Fruit fly (Drosophila melanogaster) whole organism, adult: ENCODE results near the gene Dic1.

ENCODE experiments used
- cic ChIP-seq: fragments of 200-800 bp; sonication (Bioruptor generic); optimal IDR thresholded peaks from 2 replicates; lab custom pipeline; 2017; ENCODE audit warnings: missing biosample characterization, mild to moderate bottlenecking, missing genetic modification characterization, moderate library complexity
- kay ChIP-seq: fragments of 200-800 bp; sonication (Bioruptor generic); peaks from one replicate; lab custom pipeline; 2016; ENCODE audit warnings: missing biosample characterization, missing genetic modification characterization, borderline replicate concordance
- tj ChIP-seq: fragments of 200-800 bp; sonication (Bioruptor generic); optimal IDR thresholded peaks from 3 replicates; lab custom pipeline; 2017; ENCODE audit warnings: missing biosample characterization, mild to moderate bottlenecking, missing genetic modification characterization, moderate library complexity

DNA sequence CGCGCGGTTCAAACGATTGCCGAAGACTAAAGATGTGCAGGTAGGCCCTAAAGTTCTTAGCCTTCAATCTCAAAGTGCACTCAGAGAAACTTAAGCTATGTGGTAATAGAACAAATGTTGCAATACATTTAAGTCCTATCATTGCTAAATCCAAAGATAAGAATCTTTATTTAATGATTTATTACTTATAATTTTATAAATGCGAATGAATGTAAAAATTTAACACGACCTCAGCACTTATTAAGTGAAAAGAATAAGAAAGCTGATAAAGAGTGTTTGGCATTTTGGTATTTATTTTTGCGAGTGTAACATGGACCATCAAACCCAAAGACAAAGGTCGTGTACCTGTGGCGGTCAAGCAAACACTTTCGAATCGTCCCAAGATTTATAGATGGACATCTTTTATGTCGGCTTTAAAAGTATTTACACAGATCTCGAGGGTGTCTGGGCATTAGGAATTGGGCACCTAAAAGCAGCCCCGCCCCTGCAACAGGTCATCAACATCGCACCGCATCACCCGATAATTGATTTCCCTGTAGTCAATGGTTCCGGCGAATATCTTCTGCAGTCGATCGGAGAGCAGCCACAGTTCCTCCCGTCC, 40.2 kb downstream of the Dic1 start, which contains the start of gene yellow-e3:
- TF ChIP-seq tj, result no peak
- peak; percentile 1 for TF ChIP-seq kay (GFP tag; lab: Kevin White, UChicago)
- no peak for TF ChIP-seq cic (GFP tag; lab: Kevin White, UChicago)
